Worm (Caenorhabditis elegans) whole organism, L4/young adult: Measurements from ENCODE around the gene F53B7.4.

ENCODE experiments used
- dao-5 ChIP-seq: sonication (generic microtip); optimal IDR thresholded peaks from 2 replicates; lab custom pipeline; 2016; ENCODE audit warnings: missing genotype, missing genetic modification characterization, moderate library complexity, missing compliant biosample characterization
- him-1 ChIP-seq: sonication (generic microtip); optimal IDR thresholded peaks from 2 replicates; lab custom pipeline; 2016; ENCODE audit warnings: missing genotype, missing genetic modification reagents, missing genetic modification characterization, missing compliant biosample characterization

DNA sequence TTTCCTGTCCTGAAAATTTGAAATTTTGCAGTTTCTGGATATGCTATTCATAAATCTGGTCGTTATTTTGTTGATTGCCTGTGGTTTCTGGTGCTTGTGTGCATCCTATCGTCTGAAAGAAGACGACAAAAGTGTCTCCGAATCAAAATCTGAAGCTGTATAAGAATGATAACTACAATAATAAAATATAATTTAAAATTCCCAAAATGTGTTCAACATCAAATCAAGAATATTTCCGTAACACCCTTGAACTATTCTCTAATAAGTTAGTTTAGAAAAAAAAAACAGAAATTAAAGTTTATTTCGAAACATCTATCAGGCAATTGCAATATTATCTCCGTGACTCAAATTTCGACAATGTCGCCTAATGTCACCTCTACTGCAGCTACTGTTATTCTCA lies 38.1 kb upstream of the F53B7.4 start, which contains the start of gene C45B11.8:
- TF ChIP-seq him-1 (tag; lab: Kevin White, UChicago) (no peak), dao-5 (tag; lab: Kevin White, UChicago) (no peak)
